Worm (Caenorhabditis elegans): ENCODE data around the gene F47B8.2.
"Not testable (repeated sequence)": the region's sequence is repeated elsewhere in the genome, so short reads cannot be mapped to it uniquely, and the experiment has no call there.

ce11 chrV:14306771-14307170, 9.7 kb downstream of the F47B8.2 start, which contains the start of gene spig-4:
- TF ChIP-seq dao-5, W03F9.2, him-1 (tag; optimal IDR thresholded peaks at IDR 0.05): not testable (repeated sequence)

Measured in whole organism, L4/young adult.